Worm (Caenorhabditis elegans): ENCODE measurements around the gene C52E4.7.
"Not testable (repeated sequence)": the region's sequence is repeated elsewhere in the genome, so short reads cannot be mapped to it uniquely, and the experiment has no call there.

Gene C52E4.7

DNA sequence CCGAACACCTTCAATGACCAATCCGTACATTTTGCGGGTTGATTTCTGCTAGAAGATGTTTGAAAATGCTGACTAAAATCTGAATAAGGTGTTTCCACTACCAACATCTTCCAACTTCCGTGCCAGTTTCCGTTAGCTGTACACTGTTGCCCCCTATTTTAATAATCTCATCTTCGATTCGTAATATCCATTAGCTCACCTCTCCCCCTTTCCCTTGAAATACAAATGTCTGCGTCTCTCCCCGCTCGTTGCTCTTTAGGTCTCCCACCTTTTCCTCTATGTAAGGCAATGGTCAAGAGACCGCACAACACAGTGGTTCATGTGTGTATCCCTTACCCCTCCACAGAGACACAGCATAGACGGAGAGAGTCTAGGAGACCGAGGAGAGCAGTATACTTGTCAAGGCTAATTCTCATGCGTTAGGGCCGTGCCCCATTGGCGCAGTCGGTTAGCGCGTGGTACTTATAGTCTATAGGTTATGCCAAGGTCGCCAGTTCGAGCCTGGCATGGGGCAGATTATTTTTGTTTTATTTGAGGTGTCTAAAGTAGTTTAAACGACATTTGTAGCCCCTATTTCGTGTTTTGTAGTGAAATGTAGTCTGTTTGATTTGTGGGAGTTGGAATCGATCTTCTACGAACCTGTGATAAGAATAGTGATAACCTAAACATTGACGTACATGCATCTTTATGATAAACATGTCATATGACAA lies 7.8 kb downstream of the C52E4.7 start, which contains the start of gene gcy-33:
Gene gcy-33 (minus strand): TSS at position 51 of the 710 bp plus-strand sequence.
- TF ChIP-seq med-1 (GFP tag; optimal IDR thresholded peaks at IDR 0.05; ENCODE audit: insufficient read depth), result peak; percentile 88
- TF ChIP-seq tab-1 (GFP tag; IDR thresholded peaks at IDR 0.05), result peak; percentile 99
- peak; percentile 98 for TF ChIP-seq flt-1 (GFP tag; IDR thresholded peaks at IDR 0.05)
- peak; percentile 97 for TF ChIP-seq klf-2 (GFP tag; conservative IDR thresholded peaks at IDR 0.05)
- TF ChIP-seq T22C8.4 (GFP tag; IDR thresholded peaks at IDR 0.05), result peak; percentile 96
- TF ChIP-seq ref-1 (GFP tag; conservative IDR thresholded peaks at IDR 0.05), result peak; percentile 97
- peak; percentile 97 for TF ChIP-seq ztf-23 (GFP tag; IDR thresholded peaks at IDR 0.05)
- peak; percentile 97 for TF ChIP-seq ztf-29 (GFP tag; IDR thresholded peaks at IDR 0.05)
- peak; percentile 85 for TF ChIP-seq cog-1 (tag; optimal IDR thresholded peaks at IDR 0.05)

DNA sequence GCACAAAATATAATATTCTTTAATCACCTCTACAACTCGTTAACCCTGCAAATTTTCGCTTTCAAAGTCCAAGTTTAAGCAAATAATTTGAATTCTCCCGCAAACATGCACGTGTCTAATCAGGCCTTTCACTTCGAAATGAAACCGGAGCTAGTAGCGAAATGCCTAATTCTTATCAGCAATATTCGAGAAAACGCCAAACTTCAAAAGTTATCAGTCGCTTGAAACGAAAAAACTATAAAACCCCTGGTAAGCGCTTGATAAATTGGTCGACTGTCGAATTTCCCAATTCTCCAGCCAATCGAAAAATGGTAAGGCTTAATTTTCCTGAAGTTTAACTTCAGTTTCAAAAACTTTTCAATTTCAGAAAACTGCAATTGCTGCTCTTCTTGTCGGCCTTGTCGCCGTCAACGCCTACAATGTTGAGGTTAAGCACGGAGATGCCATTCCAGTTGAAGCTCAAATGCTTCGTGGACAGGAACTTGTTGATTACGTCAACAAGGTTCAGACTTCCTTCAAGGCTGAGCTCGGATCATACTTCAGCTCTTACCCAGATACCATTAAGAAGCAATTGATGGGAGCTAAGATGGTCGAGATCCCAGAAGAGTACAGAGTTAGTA lies 8.9 kb downstream of the C52E4.7 start, which contains the start of gene cpr-9:
Gene cpr-9 (plus strand): TSS at position 188 of the 620 bp plus-strand sequence.
- no peak for TF ChIP-seq klf-2 (GFP tag; conservative IDR thresholded peaks at IDR 0.05)
- no peak for TF ChIP-seq flt-1 (GFP tag; IDR thresholded peaks at IDR 0.05)
- TF ChIP-seq tab-1 (GFP tag; IDR thresholded peaks at IDR 0.05), result no peak
- no peak for TF ChIP-seq ztf-23 (GFP tag; IDR thresholded peaks at IDR 0.05)

DNA sequence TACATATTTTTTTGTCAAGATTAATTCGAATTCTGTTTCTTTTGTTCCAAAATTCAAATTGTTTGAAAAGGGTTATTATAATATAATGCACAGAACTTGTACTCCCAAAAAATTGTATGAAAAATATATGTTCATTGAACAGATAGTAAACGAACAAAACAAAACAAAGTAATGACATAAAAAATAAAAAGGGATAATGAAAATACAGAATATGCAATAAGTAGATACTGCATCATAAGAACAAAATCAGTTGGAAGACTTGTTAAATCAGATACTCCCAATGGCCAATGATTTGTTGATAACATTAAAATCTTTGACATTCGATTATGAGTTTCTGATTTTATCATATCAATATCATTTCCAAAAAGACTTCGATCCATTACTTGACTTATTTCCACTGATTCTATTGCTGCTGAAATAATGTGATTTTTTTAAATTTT lies 10.4 kb downstream of the C52E4.7 start:
- no peak for TF ChIP-seq T22C8.4 (GFP tag; IDR thresholded peaks at IDR 0.05)
- TF ChIP-seq ztf-23 (GFP tag; IDR thresholded peaks at IDR 0.05), result no peak
- no peak for TF ChIP-seq ref-1 (GFP tag; conservative IDR thresholded peaks at IDR 0.05)
- no peak for TF ChIP-seq tab-1 (GFP tag; IDR thresholded peaks at IDR 0.05)
- TF ChIP-seq flt-1 (GFP tag; IDR thresholded peaks at IDR 0.05), result no peak
- TF ChIP-seq cog-1 (tag; optimal IDR thresholded peaks at IDR 0.05), result no peak
- no peak for TF ChIP-seq ztf-29 (GFP tag; IDR thresholded peaks at IDR 0.05)
- no peak for TF ChIP-seq med-1 (GFP tag; optimal IDR thresholded peaks at IDR 0.05; ENCODE audit: insufficient read depth)
- TF ChIP-seq klf-2 (GFP tag; conservative IDR thresholded peaks at IDR 0.05), result no peak

DNA sequence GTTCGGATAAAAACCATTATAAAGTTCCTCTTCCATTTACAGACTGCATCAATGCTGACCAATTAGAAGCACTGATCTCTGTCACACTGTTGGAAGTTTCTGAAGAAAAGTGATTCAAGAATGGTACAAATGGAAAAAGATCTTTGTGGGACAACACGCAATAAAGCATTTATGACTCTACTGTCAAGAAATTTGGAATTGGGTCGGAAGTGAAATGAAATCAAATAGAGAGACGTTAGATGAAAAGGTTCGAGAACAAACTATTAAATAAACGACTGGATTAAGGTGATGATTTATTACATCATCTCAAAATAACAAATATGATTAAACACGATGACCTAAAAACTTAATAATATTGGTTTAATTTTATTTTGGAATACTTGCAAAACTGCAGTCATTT lies 12.4 kb downstream of the C52E4.7 start, which contains the start of gene F57F5.3:
Gene F57F5.3 (minus strand): TSS at position 101 of the 400 bp plus-strand sequence.
- TF ChIP-seq tab-1 (GFP tag; IDR thresholded peaks at IDR 0.05) (no peak), T22C8.4 (GFP tag; IDR thresholded peaks at IDR 0.05) (no peak), klf-2 (GFP tag; conservative IDR thresholded peaks at IDR 0.05) (no peak), med-1 (GFP tag; optimal IDR thresholded peaks at IDR 0.05; ENCODE audit: insufficient read depth) (no peak), cog-1 (tag; optimal IDR thresholded peaks at IDR 0.05) (no peak), ztf-29 (GFP tag; IDR thresholded peaks at IDR 0.05) (no peak), ref-1 (GFP tag; conservative IDR thresholded peaks at IDR 0.05) (no peak), flt-1 (GFP tag; IDR thresholded peaks at IDR 0.05) (no peak), ztf-23 (GFP tag; IDR thresholded peaks at IDR 0.05) (no peak)

DNA sequence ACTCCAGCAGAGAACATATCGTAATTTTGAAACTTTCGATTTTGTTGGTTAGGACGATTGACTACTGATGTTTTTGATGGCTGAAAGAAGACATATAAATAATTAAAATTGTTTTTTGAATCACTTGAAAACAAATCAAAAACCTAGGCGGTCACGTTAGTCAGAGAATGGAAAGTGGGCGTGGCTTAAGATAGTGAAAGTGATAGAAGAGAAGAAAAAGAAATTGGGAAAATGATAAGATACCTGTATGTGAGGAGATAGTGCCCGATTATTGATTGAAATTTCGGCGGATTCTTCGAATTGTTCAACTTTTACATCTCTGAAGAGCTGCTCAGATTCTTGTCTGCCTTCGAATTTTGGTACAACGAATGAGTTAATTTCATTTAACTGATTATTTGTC lies 17.6 kb downstream of the C52E4.7 start:
- TF ChIP-seq tab-1 (GFP tag; IDR thresholded peaks at IDR 0.05), result no peak
- TF ChIP-seq flt-1 (GFP tag; IDR thresholded peaks at IDR 0.05), result no peak
- TF ChIP-seq ztf-29 (GFP tag; IDR thresholded peaks at IDR 0.05), result no peak
- no peak for TF ChIP-seq cog-1 (tag; optimal IDR thresholded peaks at IDR 0.05)
- no peak for TF ChIP-seq med-1 (GFP tag; optimal IDR thresholded peaks at IDR 0.05; ENCODE audit: insufficient read depth)
- no peak for TF ChIP-seq klf-2 (GFP tag; conservative IDR thresholded peaks at IDR 0.05)
- TF ChIP-seq T22C8.4 (GFP tag; IDR thresholded peaks at IDR 0.05), result no peak
- TF ChIP-seq ztf-23 (GFP tag; IDR thresholded peaks at IDR 0.05), result no peak
- TF ChIP-seq ref-1 (GFP tag; conservative IDR thresholded peaks at IDR 0.05), result no peak

DNA sequence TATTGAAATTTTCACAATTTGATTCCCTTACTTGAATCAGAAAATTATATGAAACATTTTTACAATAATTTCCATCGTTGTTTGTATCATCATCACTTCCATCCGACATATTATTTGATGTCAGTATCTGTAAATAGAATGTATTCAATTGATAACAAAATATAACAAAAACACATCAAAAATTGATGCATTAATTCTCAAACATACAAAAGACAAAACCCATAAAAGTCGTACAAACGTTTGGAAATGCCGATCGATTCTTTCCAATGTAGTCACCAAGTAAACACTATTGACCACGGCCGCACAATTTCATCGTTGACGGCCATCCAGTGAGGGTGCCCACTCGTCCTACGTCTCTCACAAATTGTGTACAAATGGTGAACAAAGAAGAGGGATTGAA lies 19.2 kb downstream of the C52E4.7 start, which contains the start of gene add-2:
Gene add-2 (minus strand): TSS at position 109 of the 400 bp plus-strand sequence.
- TF ChIP-seq flt-1 (GFP tag; IDR thresholded peaks at IDR 0.05) (no peak), ztf-23 (GFP tag; IDR thresholded peaks at IDR 0.05) (no peak), ztf-29 (GFP tag; IDR thresholded peaks at IDR 0.05) (no peak), cog-1 (tag; optimal IDR thresholded peaks at IDR 0.05) (no peak), T22C8.4 (GFP tag; IDR thresholded peaks at IDR 0.05) (no peak), ref-1 (GFP tag; conservative IDR thresholded peaks at IDR 0.05) (no peak), tab-1 (GFP tag; IDR thresholded peaks at IDR 0.05) (no peak), klf-2 (GFP tag; conservative IDR thresholded peaks at IDR 0.05) (no peak), med-1 (GFP tag; optimal IDR thresholded peaks at IDR 0.05; ENCODE audit: insufficient read depth) (no peak)

DNA sequence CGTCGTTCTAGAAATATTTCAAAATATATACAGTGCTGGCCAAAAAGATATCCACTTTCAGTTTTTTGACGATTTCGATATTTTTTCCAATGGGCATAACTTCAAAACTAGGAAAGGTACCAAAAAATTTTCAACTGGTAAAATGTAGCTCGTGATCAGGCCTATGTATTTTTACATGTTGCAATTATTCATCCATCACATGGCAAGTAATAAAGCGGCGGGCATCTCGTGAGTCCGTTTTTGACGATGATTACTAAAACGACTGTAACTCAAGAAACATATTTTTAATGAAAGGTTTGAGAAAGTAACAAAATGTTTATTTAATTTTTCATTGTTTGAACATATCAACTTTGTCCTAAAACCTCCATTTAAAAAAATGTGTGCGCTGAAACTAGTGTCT lies 25.9 kb downstream of the C52E4.7 start, which contains the start of gene F10C2.3:
Gene F10C2.3 (plus strand): TSS at position 301 of the 400 bp plus-strand sequence.
- not testable (repeated sequence) for TF ChIP-seq tab-1, ztf-29, flt-1 (GFP tag; IDR thresholded peaks at IDR 0.05)

DNA sequence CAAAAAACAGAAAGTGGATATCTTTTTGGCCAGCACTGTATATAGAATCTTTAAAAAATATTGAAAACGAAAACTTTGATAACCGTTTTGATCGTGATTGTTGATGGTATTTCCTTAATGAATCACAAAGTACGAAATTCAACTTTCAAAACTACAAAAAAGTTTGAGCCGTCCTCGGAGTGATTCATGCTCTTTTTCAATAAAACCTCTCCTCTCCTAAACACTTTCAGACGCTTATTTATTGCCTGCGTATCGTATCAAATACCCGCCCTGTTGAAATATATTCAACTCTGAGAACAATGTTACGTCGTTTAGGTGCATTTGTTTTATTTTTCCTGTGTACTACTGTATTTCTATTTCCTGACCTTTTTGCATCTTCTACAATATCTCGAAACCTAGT lies 26.8 kb downstream of the C52E4.7 start:
- TF ChIP-seq ztf-23 (GFP tag; IDR thresholded peaks at IDR 0.05), result no peak

DNA sequence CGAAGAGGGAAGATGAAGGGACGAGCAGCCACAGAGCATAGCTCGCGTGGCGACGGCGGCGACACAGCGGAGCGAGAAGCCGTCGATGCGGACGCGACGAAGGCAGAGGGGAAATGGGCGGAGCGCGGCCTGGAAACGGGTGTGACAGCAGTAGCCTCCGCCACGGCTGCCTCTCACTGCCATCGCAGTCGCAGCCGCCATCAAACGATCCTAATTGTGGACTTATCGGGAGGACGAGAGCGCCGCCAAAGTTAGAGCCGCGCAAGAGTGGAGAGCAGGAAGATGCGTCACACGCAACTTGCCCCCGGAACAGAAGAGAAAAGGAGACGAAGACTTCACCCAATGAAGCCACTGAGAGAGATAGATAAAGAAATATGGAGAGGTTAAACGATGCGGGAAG lies 30.2 kb downstream of the C52E4.7 start:
- TF ChIP-seq flt-1 (GFP tag; IDR thresholded peaks at IDR 0.05), result no peak
- TF ChIP-seq tab-1 (GFP tag; IDR thresholded peaks at IDR 0.05), result peak; percentile 30; the same call in 1 of the 2 replicates
- TF ChIP-seq ztf-29 (GFP tag; IDR thresholded peaks at IDR 0.05), result no peak

DNA sequence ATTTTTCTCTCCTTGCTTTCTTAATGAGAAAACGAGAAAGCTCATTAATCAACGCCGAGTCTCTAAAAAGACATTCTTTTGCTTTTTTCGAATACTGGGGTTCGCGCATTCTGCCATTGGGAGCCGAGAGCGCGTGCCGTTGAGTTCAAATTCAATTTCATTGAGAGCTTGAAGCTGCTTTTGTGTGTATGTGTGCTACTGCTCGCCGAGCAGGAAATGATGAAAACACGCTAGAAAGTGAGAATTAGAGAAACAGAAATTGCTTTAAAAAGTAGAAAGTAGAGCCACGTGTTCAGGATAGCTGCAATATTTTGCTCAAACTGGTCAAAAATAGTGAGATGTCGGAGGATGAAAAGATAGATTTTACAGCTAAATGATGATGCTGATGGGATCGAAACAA lies 31.6 kb downstream of the C52E4.7 start:
- TF ChIP-seq med-1 (GFP tag; optimal IDR thresholded peaks at IDR 0.05; ENCODE audit: insufficient read depth) (no peak), ztf-23 (GFP tag; IDR thresholded peaks at IDR 0.05) (no peak), klf-2 (GFP tag; conservative IDR thresholded peaks at IDR 0.05) (no peak), tab-1 (GFP tag; IDR thresholded peaks at IDR 0.05) (no peak), T22C8.4 (GFP tag; IDR thresholded peaks at IDR 0.05) (no peak), ztf-29 (GFP tag; IDR thresholded peaks at IDR 0.05) (no peak), ref-1 (GFP tag; conservative IDR thresholded peaks at IDR 0.05) (no peak), flt-1 (GFP tag; IDR thresholded peaks at IDR 0.05) (no peak), cog-1 (tag; optimal IDR thresholded peaks at IDR 0.05) (no peak)
